Fruit fly (Drosophila melanogaster) whole organism, embryonic: ENCODE data around the gene Lon.

ENCODE experiments used
- Atf6 ChIP-seq: fragments of 200-800 bp; sonication (Bioruptor generic); IDR thresholded peaks from 2 replicates; pipeline ENCODE4 v1.3.6; 2022; ENCODE audit warnings: missing biosample characterization, missing genetic modification characterization
- Bgb ChIP-seq: fragments of 200-800 bp; sonication (Bioruptor generic); IDR thresholded peaks from 2 replicates; pipeline ENCODE4 v1.3.6; 2022; ENCODE audit warnings: missing biosample characterization, missing genetic modification characterization; ENCODE audit not compliant: partially characterized antibody
- C15 ChIP-seq: fragments of 200-800 bp; sonication (Bioruptor generic); IDR thresholded peaks from 3 replicates; pipeline ENCODE4 v1.3.6; 2022; ENCODE audit warnings: missing biosample characterization, missing genetic modification characterization
- CG11560 ChIP-seq: fragments of 200-800 bp; sonication (Bioruptor generic); IDR thresholded peaks from 3 replicates; pipeline ENCODE4 v1.3.6; 2022; ENCODE audit warnings: missing biosample characterization, missing genetic modification characterization
- CG13775 ChIP-seq: fragments of 200-800 bp; sonication (Bioruptor generic); optimal IDR thresholded peaks from 3 replicates; lab custom pipeline; 2017; ENCODE audit warnings: missing biosample characterization, mild to moderate bottlenecking, missing genetic modification characterization
- CG1647 ChIP-seq: fragments of 200-800 bp; sonication (Bioruptor generic); optimal IDR thresholded peaks from 3 replicates; lab custom pipeline; 2016; ENCODE audit warnings: missing biosample characterization, missing genetic modification characterization
- CG16863 ChIP-seq: fragments of 200-800 bp; sonication (Bioruptor generic); optimal IDR thresholded peaks from 3 replicates; lab custom pipeline; 2016; ENCODE audit warnings: missing biosample characterization, missing genetic modification characterization
- CG33557 ChIP-seq: fragments of 200-800 bp; sonication (Bioruptor generic); optimal IDR thresholded peaks from 2 replicates; lab custom pipeline; 2019; ENCODE audit warnings: missing biosample characterization, mild to moderate bottlenecking, missing genetic modification characterization, moderate library complexity
- CG34376 ChIP-seq: fragments of 200-800 bp; sonication (Bioruptor generic); optimal IDR thresholded peaks from 2 replicates; lab custom pipeline; 2018; ENCODE audit warnings: missing biosample characterization, mild to moderate bottlenecking, missing genetic modification characterization
- CG34422 ChIP-seq: fragments of 200-800 bp; sonication (Bioruptor generic); IDR thresholded peaks from 3 replicates; pipeline ENCODE4 v1.3.6; 2022; ENCODE audit warnings: missing biosample characterization, missing genetic modification characterization
- CG3995 ChIP-seq: fragments of 200-800 bp; sonication (Bioruptor generic); optimal IDR thresholded peaks from 3 replicates; lab custom pipeline; 2016; ENCODE audit warnings: missing biosample characterization, missing genetic modification characterization
- CG4328 ChIP-seq: fragments of 200-800 bp; sonication (Bioruptor generic); optimal IDR thresholded peaks from 3 replicates; lab custom pipeline; 2017; ENCODE audit warnings: missing biosample characterization, missing genetic modification reagents, missing genetic modification characterization
- CG4424 ChIP-seq: fragments of 200-800 bp; sonication (Bioruptor generic); optimal IDR thresholded peaks from 3 replicates; lab custom pipeline; 2016; ENCODE audit warnings: missing biosample characterization, missing genetic modification characterization
- CG7271 ChIP-seq: fragments of 200-800 bp; sonication (Bioruptor generic); optimal IDR thresholded peaks from 2 replicates; lab custom pipeline; 2018; ENCODE audit warnings: missing biosample characterization, mild to moderate bottlenecking, missing genetic modification characterization, moderate library complexity
- CG7928 ChIP-seq: fragments of 200-800 bp; sonication (Bioruptor generic); optimal IDR thresholded peaks from 2 replicates; lab custom pipeline; 2017; ENCODE audit warnings: missing biosample characterization, mild to moderate bottlenecking, missing genetic modification characterization
- CG7963 ChIP-seq: fragments of 200-800 bp; sonication (Bioruptor generic); IDR thresholded peaks from 3 replicates; pipeline ENCODE4 v1.3.6; 2022; ENCODE audit warnings: missing biosample characterization, missing genetic modification characterization; ENCODE audit not compliant: partially characterized antibody
- CG8765 ChIP-seq: fragments of 200-800 bp; sonication (Bioruptor generic); IDR thresholded peaks from 2 replicates; pipeline ENCODE4 v1.3.6; 2022; ENCODE audit warnings: missing biosample characterization, missing genetic modification characterization
- CG8944 ChIP-seq: fragments of 200-800 bp; sonication (Bioruptor generic); optimal IDR thresholded peaks from 3 replicates; lab custom pipeline; 2016; ENCODE audit warnings: missing biosample characterization, missing genetic modification characterization
- Deaf1 ChIP-seq: fragments of 200-800 bp; optimal IDR thresholded peaks from 3 replicates; lab custom pipeline; 2019; ENCODE audit warnings: missing biosample characterization, mild to moderate bottlenecking, missing genetic modification characterization, moderate library complexity
- Dp ChIP-seq: fragments of 200-800 bp; sonication (Bioruptor generic); optimal IDR thresholded peaks from 2 replicates; lab custom pipeline; 2018; ENCODE audit warnings: missing biosample characterization, mild to moderate bottlenecking, missing genetic modification characterization, moderate library complexity
- E2f2 ChIP-seq: fragments of 200-800 bp; sonication (Bioruptor generic); IDR thresholded peaks from 2 replicates; pipeline ENCODE4 v1.3.6; 2022; ENCODE audit warnings: missing biosample characterization, missing genetic modification characterization
- Ets65A ChIP-seq: fragments of 200-800 bp; sonication (Bioruptor generic); peaks from one replicate; lab custom pipeline; 2016; ENCODE audit warnings: missing biosample characterization, missing genetic modification characterization
- H15 ChIP-seq: fragments of 200-800 bp; sonication (Bioruptor generic); IDR thresholded peaks from 3 replicates; pipeline ENCODE4 v1.3.6; 2022; ENCODE audit warnings: missing biosample characterization, missing genetic modification characterization
- HLH4C ChIP-seq: fragments of 200-800 bp; sonication (Bioruptor generic); IDR thresholded peaks from 3 replicates; pipeline ENCODE4 v1.3.6; 2022; ENCODE audit warnings: missing biosample characterization, missing genetic modification characterization; ENCODE audit not compliant: partially characterized antibody
- Hey ChIP-seq: fragments of 200-800 bp; sonication (Bioruptor generic); optimal IDR thresholded peaks from 3 replicates; lab custom pipeline; 2018; ENCODE audit warnings: missing biosample characterization, mild to moderate bottlenecking, missing genetic modification characterization
- Hmr ChIP-seq: fragments of 200-800 bp; sonication (Bioruptor generic); optimal IDR thresholded peaks from 3 replicates; lab custom pipeline; 2017; ENCODE audit warnings: mild to moderate bottlenecking, missing biosample characterization, missing genetic modification reagents, missing genetic modification characterization
- Hr78 ChIP-seq, 2 experiments: fragments of 200-800 bp in 1 of 2; fragments of >200 bp in 1 of 2; sonication (Bioruptor generic) in 1 of 2; optimal IDR thresholded peaks; 2 replicates each; lab custom pipeline; 2017 to 2019; ENCODE audit warnings: missing biosample characterization in 2 of 2, missing genetic modification characterization in 2 of 2, mild to moderate bottlenecking in 1 of 2, moderate library complexity in 1 of 2
- Jarid2 ChIP-seq: fragments of 200-800 bp; sonication (Bioruptor generic); optimal IDR thresholded peaks from 3 replicates; lab custom pipeline; 2017; ENCODE audit warnings: mild to moderate bottlenecking, missing biosample characterization, missing genetic modification reagents, missing genetic modification characterization
- Med ChIP-seq: fragments of 200-800 bp; sonication (Bioruptor generic); peaks from one replicate; lab custom pipeline; 2016; ENCODE audit warnings: missing biosample characterization, missing genetic modification characterization, mild to moderate bottlenecking, inconsistent platforms, moderate library complexity
- NC2α ChIP-seq: fragments of 200-800 bp; sonication (Bioruptor generic); optimal IDR thresholded peaks from 2 replicates; lab custom pipeline; 2016; ENCODE audit warnings: missing biosample characterization, missing genetic modification characterization
- Opbp ChIP-seq: fragments of 200-800 bp; sonication (Bioruptor generic); IDR thresholded peaks from 3 replicates; pipeline ENCODE4 v1.3.6; 2022; ENCODE audit warnings: missing biosample characterization, missing genetic modification characterization; ENCODE audit not compliant: partially characterized antibody
- Sry-δ ChIP-seq: fragments of 200-800 bp; sonication (Bioruptor generic); optimal IDR thresholded peaks from 2 replicates; lab custom pipeline; 2016; ENCODE audit warnings: missing biosample characterization, missing genetic modification characterization
- az2 ChIP-seq: fragments of 200-800 bp; sonication (Bioruptor generic); optimal IDR thresholded peaks from 3 replicates; lab custom pipeline; 2016; ENCODE audit warnings: missing biosample characterization, missing genetic modification characterization
- bbx ChIP-seq: fragments of 200-800 bp; sonication (Bioruptor generic); IDR thresholded peaks from 2 replicates; pipeline ENCODE4 v1.3.6; 2022; ENCODE audit warnings: missing biosample characterization, missing genetic modification characterization; ENCODE audit not compliant: partially characterized antibody
- btn ChIP-seq: fragments of 200-800 bp; sonication (Bioruptor generic); optimal IDR thresholded peaks from 2 replicates; lab custom pipeline; 2016; ENCODE audit warnings: missing biosample characterization, missing genetic modification characterization
- cad ChIP-seq: fragments of >200 bp; optimal IDR thresholded peaks from 2 replicates; lab custom pipeline; 2017; ENCODE audit warnings: missing biosample characterization, missing genetic modification characterization
- chinmo ChIP-seq: fragments of 200-800 bp; sonication (Bioruptor generic); IDR thresholded peaks from 4 replicates; pipeline ENCODE4 v1.3.6; 2022; ENCODE audit warnings: missing biosample characterization, missing genetic modification characterization; ENCODE audit not compliant: partially characterized antibody
- chm ChIP-seq: fragments of 200-800 bp; sonication (Bioruptor generic); IDR thresholded peaks from 2 replicates; pipeline ENCODE4 v1.3.6; 2022; ENCODE audit warnings: missing biosample characterization, missing genetic modification characterization
- da ChIP-seq: fragments of 200-800 bp; sonication (Bioruptor generic); optimal IDR thresholded peaks from 2 replicates; lab custom pipeline; 2016; ENCODE audit warnings: missing biosample characterization, missing genetic modification characterization
- exex ChIP-seq: fragments of 200-800 bp; sonication (Bioruptor generic); optimal IDR thresholded peaks from 4 replicates; lab custom pipeline; 2018; ENCODE audit warnings: missing biosample characterization, mild to moderate bottlenecking, missing genetic modification characterization, moderate library complexity
- luna ChIP-seq: fragments of 200-800 bp; sonication (Bioruptor generic); optimal IDR thresholded peaks from 2 replicates; lab custom pipeline; 2016; ENCODE audit warnings: missing biosample characterization, missing genetic modification characterization
- mirr ChIP-seq: fragments of 200-800 bp; sonication (Bioruptor generic); optimal IDR thresholded peaks from 3 replicates; lab custom pipeline; 2018; ENCODE audit warnings: missing biosample characterization, mild to moderate bottlenecking, missing genetic modification characterization
- onecut ChIP-seq: fragments of 200-800 bp; sonication (Bioruptor generic); IDR thresholded peaks from 2 replicates; pipeline ENCODE4 v1.3.6; 2022; ENCODE audit warnings: missing biosample characterization, missing genetic modification characterization
- pho ChIP-seq: fragments of 200-800 bp; sonication (Bioruptor generic); optimal IDR thresholded peaks from 2 replicates; lab custom pipeline; 2016; ENCODE audit warnings: missing biosample characterization, missing genetic modification characterization
- rib ChIP-seq: fragments of 200-800 bp; sonication (Bioruptor generic); IDR thresholded peaks from 2 replicates; pipeline ENCODE4 v1.3.6; 2022; ENCODE audit warnings: missing biosample characterization, missing genetic modification characterization
- stwl ChIP-seq: fragments of 200-800 bp; sonication (Bioruptor generic); optimal IDR thresholded peaks from 3 replicates; lab custom pipeline; 2018; ENCODE audit warnings: missing biosample characterization, mild to moderate bottlenecking, missing genetic modification characterization, moderate library complexity
- sug ChIP-seq: fragments of 200-800 bp; optimal IDR thresholded peaks from 2 replicates; lab custom pipeline; 2019; ENCODE audit warnings: missing biosample characterization, mild to moderate bottlenecking, missing genetic modification characterization, moderate library complexity

Gene Lon

dm6 chr3L:19649374-19649948 lies 37.5 kb upstream of the Lon start, which contains the start of gene Oat (continued):
- TF ChIP-seq Bgb (GFP tag; lab: Robert Waterston, UW) (0 out of 2 replicates have a peak, but pooled peaks have one; percentile 8), Hr78 (GFP tag; optimal IDR thresholded peaks at IDR 0.05; lab: Kevin White, UChicago) (peak in 1 of 2 experiments; percentile 68), CG33557 (GFP tag; lab: Kevin White, UChicago) (no peak), Med (peak; percentile 77), pho (no peak), cad (GFP tag; lab: Kevin White, UChicago) (no peak), Atf6 (peak; percentile 31; the same call in 1 of the 2 replicates), chm (GFP tag; lab: Robert Waterston, UW) (no peak), CG8765 (GFP tag; lab: Robert Waterston, UW) (peak; percentile 53; the same call in 1 of the 2 replicates), CG7271 (tag; lab: Kevin White, UChicago) (no peak), CG4328 (no peak), Jarid2 (GFP tag; lab: Kevin White, UChicago) (peak; percentile 46), chinmo (GFP tag; lab: Robert Waterston, UW) (0 out of 4 replicates have a peak, but pooled peaks have one; percentile 29), CG16863 (GFP tag; lab: Kevin White, UChicago) (no peak)

dm6 chr3L:19648648-19649047 lies 36.6 kb upstream of the Lon start:
- TF ChIP-seq rib (GFP tag; lab: Robert Waterston, UW) (no peak), Hey (tag; lab: Kevin White, UChicago) (no peak), CG3995 (GFP tag; lab: Kevin White, UChicago) (peak; percentile 19), CG13775 (GFP tag; lab: Kevin White, UChicago) (no peak), exex (tag; lab: Kevin White, UChicago) (peak; percentile 73), Opbp (no peak), CG34376 (GFP tag; lab: Kevin White, UChicago) (peak; percentile 25), sug (tag; lab: Kevin White, UChicago) (peak; percentile 98), luna (no peak)

- TF ChIP-seq btn = no peak
- peak; percentile 33 for TF ChIP-seq onecut (GFP tag; lab: Robert Waterston, UW)
- no peak for TF ChIP-seq CG8765 (GFP tag; lab: Robert Waterston, UW)
- no peak for TF ChIP-seq CG1647 (GFP tag; lab: Kevin White, UChicago)
- TF ChIP-seq Dp (GFP tag; lab: Kevin White, UChicago) = peak; percentile 22
- no peak for TF ChIP-seq NC2α (GFP tag; lab: Kevin White, UChicago)
- 0 out of 3 replicates have a peak, but pooled peaks have one; percentile 14 for TF ChIP-seq H15 (GFP tag; lab: Robert Waterston, UW)
- TF ChIP-seq E2f2 (GFP tag; lab: Robert Waterston, UW) = peak; percentile 31; the same call in 1 of the 2 replicates
- TF ChIP-seq CG34422 (GFP tag; lab: Robert Waterston, UW) = peak; percentile 43; the same call in 1 of the 3 replicates
- 0 out of 2 replicates have a peak, but pooled peaks have one; percentile 37 for TF ChIP-seq bbx (GFP tag; lab: Robert Waterston, UW)
- TF ChIP-seq Ets65A = peak; percentile 22
- no peak for TF ChIP-seq Hmr (GFP tag; lab: Kevin White, UChicago)
- no peak for TF ChIP-seq da (GFP tag; lab: Kevin White, UChicago)
- TF ChIP-seq stwl = peak; percentile 19
- peak; percentile 47; the same call in 1 of the 3 replicates for TF ChIP-seq HLH4C
- peak; percentile 83; the same call in 2 of the 3 replicates for TF ChIP-seq CG11560 (tag; lab: Robert Waterston, UW)
- no peak for TF ChIP-seq Deaf1 (tag; lab: Kevin White, UChicago)
- no peak for TF ChIP-seq C15 (GFP tag; lab: Robert Waterston, UW)
- TF ChIP-seq mirr = peak; percentile 18
- TF ChIP-seq CG7928 (GFP tag; lab: Kevin White, UChicago) = peak; percentile 69
- no peak for TF ChIP-seq CG4424 (GFP tag; lab: Kevin White, UChicago)
- no peak for TF ChIP-seq az2 (GFP tag; lab: Kevin White, UChicago)
- TF ChIP-seq Sry-δ (GFP tag; lab: Kevin White, UChicago) = no peak
- TF ChIP-seq CG8944 (GFP tag; lab: Kevin White, UChicago) = no peak
- 0 out of 3 replicates have a peak, but pooled peaks have one; percentile 16 for TF ChIP-seq CG7963
- 0 out of 2 replicates have a peak, but pooled peaks have one; percentile 18 for TF ChIP-seq Bgb (GFP tag; lab: Robert Waterston, UW)
Measured at dm6 chr3L:19646292-19646691, 34.3 kb upstream of the Lon start.
